Worm (Caenorhabditis elegans) whole organism, L4 larva: Measurements from ENCODE around the gene Y10G11A.1.

Experiments
- D1046.2 ChIP-seq: fragments of 200-800 bp; sonication (Bioruptor generic); IDR thresholded peaks from 2 replicates; pipeline ENCODE4 v1.3.6; 2022; ENCODE audit warnings: missing genetic modification characterization, missing compliant biosample characterization
- F26F4.8 ChIP-seq: fragments of 200-800 bp; sonication (Bioruptor generic); conservative IDR thresholded peaks from 2 replicates; pipeline ENCODE4 v1.3.6; 2022; ENCODE audit warnings: missing genetic modification characterization, missing compliant biosample characterization
- F49E8.2 ChIP-seq: sonication (generic microtip); optimal IDR thresholded peaks from 2 replicates; lab custom pipeline; 2016; ENCODE audit warnings: missing compliant biosample characterization, mild to moderate bottlenecking, missing genetic modification characterization, borderline replicate concordance
- Y105C5A.15 ChIP-seq: fragments of 200-800 bp; sonication (Bioruptor generic); IDR thresholded peaks from 2 replicates; pipeline ENCODE4 v1.3.6; 2022; ENCODE audit warnings: missing genetic modification characterization, missing compliant biosample characterization
- Y5F2A.4 ChIP-seq: fragments of 200-800 bp; sonication (Bioruptor generic); optimal IDR thresholded peaks from 2 replicates; lab custom pipeline; 2018; ENCODE audit warnings: mild to moderate bottlenecking, missing genetic modification characterization, missing compliant biosample characterization
- ama-1 ChIP-seq: fragments of 150-350 bp; optimal IDR thresholded peaks from 2 replicates; lab custom pipeline; 2014; ENCODE audit warnings: inconsistent platforms, mixed read lengths
- arid-1 ChIP-seq: fragments of 200-800 bp; sonication (Bioruptor generic); conservative IDR thresholded peaks from 2 replicates; pipeline ENCODE4 v1.3.6; 2022; ENCODE audit warnings: missing genetic modification reagents, missing genetic modification characterization, missing compliant biosample characterization
- ceh-28 ChIP-seq: fragments of 150-350 bp; optimal IDR thresholded peaks from 2 replicates; lab custom pipeline; 2014; ENCODE audit warnings: missing biosample characterization, missing genetic modification reagents, missing genetic modification characterization
- ceh-32 ChIP-seq: sonication (generic microtip); optimal IDR thresholded peaks from 2 replicates; lab custom pipeline; 2016; ENCODE audit warnings: mild to moderate bottlenecking, missing genetic modification characterization, missing compliant biosample characterization; ENCODE audit not compliant: poor library complexity
- ces-1 ChIP-seq: fragments of 150-350 bp; sonication (generic microtip); optimal IDR thresholded peaks from 4 replicates; lab custom pipeline; 2014; ENCODE audit warnings: missing biosample characterization, missing genetic modification reagents, missing genetic modification characterization
- cey-2 ChIP-seq: sonication (generic microtip); optimal IDR thresholded peaks from 3 replicates; lab custom pipeline; 2017; ENCODE audit warnings: missing genetic modification characterization, mild to moderate bottlenecking, missing compliant biosample characterization, antibody characterized with exemption, borderline replicate concordance; ENCODE audit not compliant: insufficient read depth
- daf-16 ChIP-seq, 3 experiments: sonication (generic microtip); optimal IDR thresholded peaks; 2 replicates each; lab custom pipeline; 2016 to 2017; ENCODE audit warnings: missing genetic modification characterization in 3 of 3, missing genetic modification reagents in 3 of 3, mild to moderate bottlenecking in 2 of 3, missing compliant biosample characterization in 2 of 3, missing biosample characterization in 1 of 3, moderate library complexity in 1 of 3
- daf-8 ChIP-seq: fragments of 200-800 bp; sonication (Bioruptor generic); IDR thresholded peaks from 2 replicates; pipeline ENCODE4 v1.3.6; 2022; ENCODE audit warnings: missing genetic modification characterization, missing compliant biosample characterization
- dmd-6 ChIP-seq: fragments of 200-800 bp; sonication (Bioruptor generic); IDR thresholded peaks from 2 replicates; pipeline ENCODE4 v1.3.6; 2022; ENCODE audit warnings: missing genetic modification reagents, missing genetic modification characterization, missing compliant biosample characterization
- dmd-8 ChIP-seq: fragments of 200-800 bp; sonication (Bioruptor generic); IDR thresholded peaks from 2 replicates; pipeline ENCODE4 v1.3.6; 2022; ENCODE audit warnings: missing genetic modification characterization, missing compliant biosample characterization
- dmd-9 ChIP-seq: fragments of 200-800 bp; sonication (Bioruptor generic); IDR thresholded peaks from 2 replicates; pipeline ENCODE4 v1.3.6; 2022; ENCODE audit warnings: missing genetic modification reagents, missing genetic modification characterization, missing compliant biosample characterization
- dpl-1 ChIP-seq: fragments of 150-350 bp; optimal IDR thresholded peaks from 2 replicates; lab custom pipeline; 2014; ENCODE audit warnings: missing biosample characterization, missing genetic modification reagents, missing genetic modification characterization
- dve-1 ChIP-seq: sonication (generic microtip); optimal IDR thresholded peaks from 2 replicates; lab custom pipeline; 2017; ENCODE audit warnings: antibody characterized with exemption, mild to moderate bottlenecking, missing genetic modification characterization, missing compliant biosample characterization; ENCODE audit not compliant: insufficient read depth
- egl-27 ChIP-seq: sonication (generic microtip); optimal IDR thresholded peaks from 3 replicates; lab custom pipeline; 2017; ENCODE audit warnings: missing biosample characterization, missing genetic modification reagents, missing genetic modification characterization
- egl-43 ChIP-seq: fragments of 200-800 bp; sonication (Bioruptor generic); IDR thresholded peaks from 2 replicates; pipeline ENCODE4 v1.3.6; 2022; ENCODE audit warnings: missing genetic modification reagents, missing genetic modification characterization, missing compliant biosample characterization
- fos-1 ChIP-seq: fragments of 150-350 bp; optimal IDR thresholded peaks from 2 replicates; lab custom pipeline; 2014; ENCODE audit warnings: missing biosample characterization, missing genetic modification characterization
- gei-8 ChIP-seq: fragments of 200-800 bp; sonication (Bioruptor generic); optimal IDR thresholded peaks from 2 replicates; lab custom pipeline; 2018; ENCODE audit warnings: mild to moderate bottlenecking, missing genetic modification characterization, missing compliant biosample characterization
- hif-1 ChIP-seq, 2 experiments: sonication (generic microtip); optimal IDR thresholded peaks; 2 replicates each; lab custom pipeline; 2016 to 2017; ENCODE audit warnings: missing compliant biosample characterization in 2 of 2, missing genetic modification characterization in 2 of 2, missing genetic modification reagents in 2 of 2, missing genotype in 2 of 2, mild to moderate bottlenecking in 1 of 2
- hlh-30 ChIP-seq: sonication (generic microtip); optimal IDR thresholded peaks from 2 replicates; lab custom pipeline; 2017; ENCODE audit warnings: antibody characterized with exemption, mild to moderate bottlenecking, missing genetic modification characterization, missing compliant biosample characterization; ENCODE audit not compliant: insufficient read depth
- lim-7 ChIP-seq: fragments of 200-800 bp; sonication (Bioruptor generic); IDR thresholded peaks from 2 replicates; pipeline ENCODE4 v1.3.6; 2022; ENCODE audit warnings: missing genetic modification characterization, missing compliant biosample characterization
- lin-13 ChIP-seq: fragments of 150-350 bp; optimal IDR thresholded peaks from 2 replicates; lab custom pipeline; 2014; ENCODE audit warnings: missing biosample characterization, missing genetic modification reagents, missing genetic modification characterization
- lin-29 ChIP-seq: fragments of 200-800 bp; sonication (Bioruptor generic); IDR thresholded peaks from 2 replicates; pipeline ENCODE4 v1.3.6; 2022; ENCODE audit warnings: missing genetic modification reagents, missing genetic modification characterization, missing compliant biosample characterization
- lin-39 ChIP-seq: fragments of 150-350 bp; optimal IDR thresholded peaks from 2 replicates; lab custom pipeline; 2014; ENCODE audit warnings: missing biosample characterization, missing genetic modification reagents, missing genetic modification characterization
- mdt-29 ChIP-seq: fragments of 200-800 bp; sonication (Bioruptor generic); IDR thresholded peaks from 2 replicates; pipeline ENCODE4 v1.3.6; 2022; ENCODE audit warnings: missing genetic modification reagents, missing genetic modification characterization, missing compliant biosample characterization
- mep-1 ChIP-seq: fragments of 150-350 bp; sonication (generic microtip); optimal IDR thresholded peaks from 3 replicates; lab custom pipeline; 2014; ENCODE audit warnings: missing biosample characterization, missing genetic modification characterization
- mxl-2 ChIP-seq: fragments of 200-800 bp; sonication (Bioruptor generic); conservative IDR thresholded peaks from 2 replicates; pipeline ENCODE4 v1.3.6; 2022; ENCODE audit warnings: missing genetic modification reagents, missing genetic modification characterization, missing compliant biosample characterization
- mxl-3 ChIP-seq: fragments of 200-800 bp; sonication (Bioruptor generic); optimal IDR thresholded peaks from 2 replicates; lab custom pipeline; 2018; ENCODE audit warnings: mild to moderate bottlenecking, missing genetic modification characterization, missing compliant biosample characterization
- nhr-102 ChIP-seq: sonication (generic microtip); optimal IDR thresholded peaks from 2 replicates; lab custom pipeline; 2016; ENCODE audit warnings: mild to moderate bottlenecking, missing genetic modification characterization, moderate library complexity, missing compliant biosample characterization
- nhr-111 ChIP-seq: fragments of 200-800 bp; sonication (Bioruptor generic); optimal IDR thresholded peaks from 2 replicates; lab custom pipeline; 2018; ENCODE audit warnings: mild to moderate bottlenecking, missing genetic modification characterization, missing compliant biosample characterization
- nhr-6 ChIP-seq: fragments of 150-350 bp; optimal IDR thresholded peaks from 2 replicates; lab custom pipeline; 2014; ENCODE audit warnings: missing biosample characterization, missing genetic modification characterization
- saeg-2 ChIP-seq: fragments of 200-800 bp; sonication (Bioruptor generic); IDR thresholded peaks from 2 replicates; pipeline ENCODE4 v1.3.6; 2022; ENCODE audit warnings: missing genetic modification reagents, missing genetic modification characterization, missing compliant biosample characterization
- snpc-1.2 ChIP-seq: fragments of 200-800 bp; sonication (Bioruptor generic); IDR thresholded peaks from 2 replicates; pipeline ENCODE4 v1.3.6; 2022; ENCODE audit warnings: missing genetic modification reagents, missing genetic modification characterization, missing compliant biosample characterization
- spr-1 ChIP-seq: sonication (generic microtip); optimal IDR thresholded peaks from 2 replicates; lab custom pipeline; 2016; ENCODE audit warnings: mild to moderate bottlenecking, missing genetic modification characterization, missing compliant biosample characterization
- tag-97 ChIP-seq: fragments of 200-800 bp; sonication (Bioruptor generic); IDR thresholded peaks from 2 replicates; pipeline ENCODE4 v1.3.6; 2022; ENCODE audit warnings: missing genetic modification characterization, missing compliant biosample characterization
- tra-1 ChIP-seq: fragments of 200-800 bp; sonication (Bioruptor generic); IDR thresholded peaks from 2 replicates; pipeline ENCODE4 v1.3.6; 2022; ENCODE audit warnings: missing genetic modification reagents, missing genetic modification characterization, missing compliant biosample characterization
- unc-39 ChIP-seq: sonication (generic microtip); optimal IDR thresholded peaks from 2 replicates; lab custom pipeline; 2017; ENCODE audit warnings: missing biosample characterization, missing genetic modification characterization
- vab-7 ChIP-seq: fragments of 200-800 bp; sonication (Bioruptor generic); IDR thresholded peaks from 2 replicates; pipeline ENCODE4 v1.3.6; 2022; ENCODE audit warnings: missing genetic modification reagents, missing genetic modification characterization, missing compliant biosample characterization
- zag-1 ChIP-seq: fragments of 150-350 bp; optimal IDR thresholded peaks from 2 replicates; lab custom pipeline; 2014; ENCODE audit warnings: missing biosample characterization, missing genetic modification characterization
- zfp-2 ChIP-seq: sonication (generic microtip); optimal IDR thresholded peaks from 2 replicates; lab custom pipeline; 2016; ENCODE audit warnings: mild to moderate bottlenecking, missing genetic modification characterization, missing compliant biosample characterization
- zip-2 ChIP-seq: fragments of 150-350 bp; optimal IDR thresholded peaks from 2 replicates; lab custom pipeline; 2014; ENCODE audit warnings: missing biosample characterization, missing genetic modification characterization

Y10G11A.1 gene

ce11 chrIV:16397845-16398607 is 26.4 kb upstream of the Y10G11A.1 start (continued):
- 0 out of 2 replicates have a peak, but pooled peaks have one; percentile 27 for TF ChIP-seq dmd-9 (GFP tag; lab: Robert Waterston, UW)
- no peak for TF ChIP-seq ceh-28 (tag; lab: Kevin White, UChicago)
- no peak for TF ChIP-seq dpl-1 (GFP tag; lab: Kevin White, UChicago)
- no peak for TF ChIP-seq saeg-2 (GFP tag; lab: Robert Waterston, UW)
- TF ChIP-seq zip-2 (tag; lab: Kevin White, UChicago) = no peak
- peak; percentile 86 for TF ChIP-seq dmd-8 (GFP tag; lab: Robert Waterston, UW)
- TF ChIP-seq Y5F2A.4 (GFP tag; lab: Kevin White, UChicago) = peak; percentile 68
- no peak for TF ChIP-seq ama-1
- TF ChIP-seq dmd-6 (GFP tag; lab: Robert Waterston, UW) = 0 out of 2 replicates have a peak, but pooled peaks have one; percentile 26
- TF ChIP-seq daf-8 (GFP tag; lab: Robert Waterston, UW) = no peak
- peak; percentile 71; the same call in 1 of the 2 replicates for TF ChIP-seq D1046.2 (GFP tag; lab: Robert Waterston, UW)
- no peak for TF ChIP-seq unc-39 (tag; lab: Kevin White, UChicago)
- TF ChIP-seq nhr-102 = peak; percentile 58
- TF ChIP-seq cey-2 (tag; lab: Kevin White, UChicago) = no peak
- no peak for TF ChIP-seq hlh-30
- TF ChIP-seq zfp-2 (tag; lab: Kevin White, UChicago) = no peak
- no peak for TF ChIP-seq nhr-111 (GFP tag; lab: Kevin White, UChicago)
- TF ChIP-seq mxl-3 (GFP tag; lab: Kevin White, UChicago) = peak; percentile 34
- TF ChIP-seq egl-27 = no peak
- no peak for TF ChIP-seq zag-1 (tag; lab: Kevin White, UChicago)
- peak; percentile 67; the same call in 1 of the 2 replicates for TF ChIP-seq vab-7 (GFP tag; lab: Robert Waterston, UW)
- TF ChIP-seq snpc-1.2 (GFP tag; lab: Robert Waterston, UW) = peak; percentile 98
- no peak for TF ChIP-seq tag-97 (GFP tag; lab: Robert Waterston, UW)
- peak; percentile 65 for TF ChIP-seq F49E8.2 (tag; lab: Kevin White, UChicago)

- TF ChIP-seq F49E8.2 (tag; lab: Kevin White, UChicago) = peak; percentile 56
- peak; percentile 60; the same call in 1 of the 2 replicates for TF ChIP-seq arid-1 (GFP tag; lab: Robert Waterston, UW)
- TF ChIP-seq tra-1 = peak; percentile 65; the same call in 1 of the 2 replicates
- TF ChIP-seq vab-7 (GFP tag; lab: Robert Waterston, UW) = peak; percentile 83
- TF ChIP-seq nhr-6 = peak; percentile 10
- no peak for TF ChIP-seq zip-2 (tag; lab: Kevin White, UChicago)
- peak; percentile 43 for TF ChIP-seq hlh-30
- peak; percentile 96 for TF ChIP-seq Y105C5A.15 (GFP tag; lab: Robert Waterston, UW)
- TF ChIP-seq ceh-32 (tag; lab: Kevin White, UChicago) = peak; percentile 5
- TF ChIP-seq snpc-1.2 (GFP tag; lab: Robert Waterston, UW) = peak; percentile 97
- no peak for TF ChIP-seq mxl-2
- peak; percentile 47 for TF ChIP-seq nhr-102
- TF ChIP-seq hif-1 (tag; optimal IDR thresholded peaks at IDR 0.05; lab: Kevin White, UChicago) = peak in 1 of 2 experiments; percentile 36
- no peak for TF ChIP-seq saeg-2 (GFP tag; lab: Robert Waterston, UW)
- TF ChIP-seq mxl-3 (GFP tag; lab: Kevin White, UChicago) = peak; percentile 27
- peak; percentile 90 for TF ChIP-seq egl-43
- no peak for TF ChIP-seq fos-1 (tag; lab: Kevin White, UChicago)
- TF ChIP-seq gei-8 (GFP tag; lab: Kevin White, UChicago) = peak; percentile 4
- peak; percentile 87 for TF ChIP-seq lim-7 (GFP tag; lab: Robert Waterston, UW)
- TF ChIP-seq spr-1 (tag; lab: Kevin White, UChicago) = peak; percentile 67
- no peak for TF ChIP-seq lin-39 (tag; lab: Kevin White, UChicago)
- 0 out of 2 replicates have a peak, but pooled peaks have one; percentile 47 for TF ChIP-seq lin-29 (GFP tag; lab: Robert Waterston, UW)
- TF ChIP-seq F26F4.8 (GFP tag; lab: Robert Waterston, UW) = peak; percentile 81; the same call in 1 of the 2 replicates
- TF ChIP-seq ces-1 (GFP tag; lab: Kevin White, UChicago) = no peak
- TF ChIP-seq mep-1 = peak; percentile 27
- peak; percentile 43 for TF ChIP-seq dve-1
- peak; percentile 27 for TF ChIP-seq lin-13 (GFP tag; lab: Kevin White, UChicago)
- TF ChIP-seq daf-16 (GFP tag; optimal IDR thresholded peaks at IDR 0.05; lab: Kevin White, UChicago) = peak; percentile 8 to 90
- TF ChIP-seq daf-16 (tag; optimal IDR thresholded peaks at IDR 0.05; lab: Kevin White, UChicago) = peak; percentile 55
- no peak for TF ChIP-seq D1046.2 (GFP tag; lab: Robert Waterston, UW)
- peak; percentile 29; the same call in 1 of the 2 replicates for TF ChIP-seq mdt-29
Observed at ce11 chrIV:16399017-16399416, 25.4 kb upstream of the Y10G11A.1 start.
